Worm (Caenorhabditis elegans) whole organism, L3 larva: ENCODE results near the gene ifbp-1.
A peak's percentile ranks its signal among the peaks of the same experiment; 100 is the strongest.

ENCODE experiments used
- R02D3.7 ChIP-seq: fragments of 150-350 bp; optimal IDR thresholded peaks from 2 replicates; lab custom pipeline; 2014; ENCODE audit warnings: missing biosample characterization, missing genetic modification characterization
- ZK546.5 ChIP-seq: sonication (generic microtip); optimal IDR thresholded peaks from 2 replicates; lab custom pipeline; 2017; ENCODE audit warnings: missing biosample characterization, missing genetic modification characterization
- aly-2 ChIP-seq: fragments of 150-350 bp; optimal IDR thresholded peaks from 2 replicates; lab custom pipeline; 2014; ENCODE audit warnings: missing biosample characterization, missing genetic modification characterization
- ceh-16 ChIP-seq: sonication (generic microtip); optimal IDR thresholded peaks from 2 replicates; lab custom pipeline; 2017; ENCODE audit warnings: missing biosample characterization, missing genetic modification characterization
- ceh-28 ChIP-seq: fragments of 150-350 bp; optimal IDR thresholded peaks from 2 replicates; lab custom pipeline; 2014; ENCODE audit warnings: missing biosample characterization, missing genetic modification reagents, missing genetic modification characterization
- ceh-9 ChIP-seq: sonication (generic microtip); optimal IDR thresholded peaks from 2 replicates; lab custom pipeline; 2018; ENCODE audit warnings: missing biosample characterization, missing genetic modification characterization
- egl-27 ChIP-seq: sonication (generic microtip); optimal IDR thresholded peaks from 4 replicates; lab custom pipeline; 2017; ENCODE audit warnings: missing biosample characterization, missing genetic modification reagents, missing genetic modification characterization
- egl-5 ChIP-seq: fragments of 150-350 bp; optimal IDR thresholded peaks from 2 replicates; lab custom pipeline; 2017; ENCODE audit warnings: missing biosample characterization, missing genetic modification reagents, missing genetic modification characterization, inconsistent platforms
- elt-1 ChIP-seq: fragments of 150-350 bp; optimal IDR thresholded peaks from 2 replicates; lab custom pipeline; 2014; ENCODE audit warnings: missing biosample characterization, missing genetic modification characterization
- elt-2 ChIP-seq: sonication (generic microtip); optimal IDR thresholded peaks from 2 replicates; lab custom pipeline; 2016; ENCODE audit warnings: missing genetic modification reagents, mild to moderate bottlenecking, missing genetic modification characterization, missing compliant biosample characterization
- elt-3 ChIP-seq, 3 experiments: fragments of 150-350 bp in 1 of 3; sonication (generic microtip) in 2 of 3; optimal IDR thresholded peaks; 2 replicates in 2 of 3; 4 replicates in 1 of 3; lab custom pipeline; 2014 to 2017; ENCODE audit warnings: missing biosample characterization in 3 of 3, missing genetic modification characterization in 3 of 3
- fkh-10 ChIP-seq: sonication (generic microtip); optimal IDR thresholded peaks from 2 replicates; lab custom pipeline; 2017; ENCODE audit warnings: missing biosample characterization, missing genetic modification reagents, missing genetic modification characterization
- fkh-2 ChIP-seq: fragments of 150-350 bp; optimal IDR thresholded peaks from 2 replicates; lab custom pipeline; 2014; ENCODE audit warnings: missing biosample characterization, missing genetic modification reagents, missing genetic modification characterization
- lin-15B ChIP-seq: fragments of 150-350 bp; optimal IDR thresholded peaks from 2 replicates; lab custom pipeline; 2014; ENCODE audit warnings: missing biosample characterization, missing genetic modification characterization
- lin-39 ChIP-seq: fragments of 150-350 bp; optimal IDR thresholded peaks from 2 replicates; lab custom pipeline; 2018; ENCODE audit warnings: missing biosample characterization, missing genetic modification reagents, missing genetic modification characterization
- mdl-1 ChIP-seq: fragments of 150-350 bp; optimal IDR thresholded peaks from 2 replicates; lab custom pipeline; 2014; ENCODE audit warnings: missing biosample characterization, missing genetic modification characterization
- nfya-1 ChIP-seq: sonication (generic microtip); optimal IDR thresholded peaks from 2 replicates; lab custom pipeline; 2017; ENCODE audit warnings: missing genetic modification characterization, mild to moderate bottlenecking, missing compliant biosample characterization, antibody characterized with exemption, moderate library complexity; ENCODE audit not compliant: insufficient read depth
- nhr-11 ChIP-seq: fragments of 150-350 bp; optimal IDR thresholded peaks from 2 replicates; lab custom pipeline; 2014; ENCODE audit warnings: missing biosample characterization, missing genetic modification characterization
- nhr-25 ChIP-seq: sonication (generic microtip); optimal IDR thresholded peaks from 2 replicates; lab custom pipeline; 2017; ENCODE audit warnings: missing biosample characterization, missing genetic modification characterization
- nhr-43 ChIP-seq: sonication (generic microtip); optimal IDR thresholded peaks from 2 replicates; lab custom pipeline; 2016; ENCODE audit warnings: mild to moderate bottlenecking, missing genetic modification characterization, missing compliant biosample characterization; ENCODE audit not compliant: poor library complexity, severe bottlenecking
- nhr-76 ChIP-seq: fragments of 150-350 bp; sonication (generic microtip); optimal IDR thresholded peaks from 5 replicates; lab custom pipeline; 2014; ENCODE audit warnings: missing biosample characterization, missing genetic modification characterization
- nhr-77 ChIP-seq: fragments of 150-350 bp; optimal IDR thresholded peaks from 2 replicates; lab custom pipeline; 2014; ENCODE audit warnings: missing biosample characterization, missing genetic modification characterization
- pqm-1 ChIP-seq: fragments of 150-350 bp; optimal IDR thresholded peaks from 2 replicates; lab custom pipeline; 2017; ENCODE audit warnings: missing biosample characterization, missing genetic modification characterization, inconsistent platforms
- sea-2 ChIP-seq: fragments of 150-350 bp; sonication (generic microtip); optimal IDR thresholded peaks from 4 replicates; lab custom pipeline; 2014; ENCODE audit warnings: missing biosample characterization, missing genetic modification reagents, missing genetic modification characterization
- skn-1 ChIP-seq: fragments of 150-350 bp; optimal IDR thresholded peaks from 2 replicates; lab custom pipeline; 2014; ENCODE audit warnings: missing biosample characterization, missing genetic modification characterization
- snpc-4 ChIP-seq: fragments of 150-350 bp; optimal IDR thresholded peaks from 2 replicates; lab custom pipeline; 2014; ENCODE audit warnings: missing biosample characterization, missing genetic modification characterization
- tbx-2 ChIP-seq: sonication (generic microtip); optimal IDR thresholded peaks from 2 replicates; lab custom pipeline; 2016; ENCODE audit warnings: mild to moderate bottlenecking, missing genetic modification characterization, missing compliant biosample characterization
- unc-39 ChIP-seq: sonication (generic microtip); optimal IDR thresholded peaks from 4 replicates; lab custom pipeline; 2017; ENCODE audit warnings: missing biosample characterization, missing genetic modification characterization
- unc-62 ChIP-seq: fragments of 150-350 bp; sonication (generic microtip); optimal IDR thresholded peaks from 4 replicates; lab custom pipeline; 2014; ENCODE audit warnings: missing biosample characterization, missing genetic modification reagents, missing genetic modification characterization
- zag-1 ChIP-seq: fragments of 150-350 bp; optimal IDR thresholded peaks from 2 replicates; lab custom pipeline; 2014; ENCODE audit warnings: missing biosample characterization, missing genetic modification characterization
- ztf-4 ChIP-seq: fragments of 150-350 bp; optimal IDR thresholded peaks from 2 replicates; lab custom pipeline; 2014; ENCODE audit warnings: missing biosample characterization, missing genetic modification characterization

ifbp-1 gene

DNA sequence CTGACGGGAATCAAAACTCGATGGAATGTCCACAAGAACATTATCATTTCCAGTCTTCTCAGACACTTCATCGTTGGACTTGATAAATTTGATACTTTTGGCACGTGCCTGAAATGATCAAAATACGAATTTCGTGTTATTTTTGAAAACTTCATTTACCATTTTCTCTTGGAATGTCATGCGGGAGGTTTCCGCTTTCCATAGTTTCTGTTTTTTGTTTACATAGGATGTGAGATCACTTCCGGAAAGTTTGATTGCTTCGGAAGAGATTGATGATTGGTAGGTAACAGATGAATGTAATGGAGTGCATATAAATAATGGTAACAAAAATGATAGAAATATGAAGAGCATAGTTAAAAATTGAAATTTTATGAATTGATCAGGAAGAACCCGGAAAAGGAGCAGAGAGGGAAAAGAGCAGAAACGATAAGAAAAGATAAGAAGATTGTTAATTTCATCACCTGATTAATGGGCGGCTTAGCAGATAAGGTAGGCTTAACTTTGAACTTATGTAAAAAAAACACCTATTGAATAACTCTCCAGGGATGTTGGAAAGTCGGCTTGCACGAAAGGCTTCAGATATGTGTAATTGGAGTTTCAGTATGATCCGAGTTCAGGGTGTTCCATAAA, 22.3 kb downstream of the ifbp-1 start, which contains the start of gene F32H5.1:
TSS of gene F32H5.1 (minus strand) at position 386 of the 630 bp plus-strand sequence.
- TF ChIP-seq snpc-4 (tag; lab: Kevin White, UChicago) (no peak), pqm-1 (tag; lab: Kevin White, UChicago) (peak; percentile 73), elt-2 (tag; lab: Kevin White, UChicago) (peak; percentile 93), nhr-43 (tag; lab: Kevin White, UChicago) (no peak), nhr-77 (tag; lab: Kevin White, UChicago) (no peak), ceh-28 (no peak), ZK546.5 (tag; lab: Kevin White, UChicago) (no peak), mdl-1 (tag; lab: Kevin White, UChicago) (no peak)

ce11 chrV:13356210-13356609, 23.9 kb downstream of the ifbp-1 start:
- TF ChIP-seq fkh-2 (tag; lab: Kevin White, UChicago): no peak
- no peak for TF ChIP-seq aly-2 (tag; lab: Kevin White, UChicago)

DNA sequence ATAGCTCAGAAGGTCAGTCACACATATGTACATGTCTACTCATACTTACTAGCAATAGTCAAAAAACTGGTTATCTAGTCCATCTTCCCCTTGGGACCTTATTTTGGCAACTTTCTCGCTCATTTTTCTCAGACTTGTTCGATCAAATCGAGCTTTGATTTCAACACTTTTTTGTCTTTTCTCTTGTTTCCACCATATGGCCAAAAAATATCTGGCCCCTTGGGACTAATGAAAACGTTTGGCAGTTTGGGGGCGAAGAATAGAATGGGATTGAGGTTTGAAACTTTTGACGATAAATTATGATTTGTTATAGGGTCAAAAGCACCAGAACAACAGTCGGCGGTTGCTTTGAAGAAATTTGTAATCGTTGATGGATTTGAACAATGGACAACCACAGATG, 27.6 kb downstream of the ifbp-1 start:
- TF ChIP-seq elt-1 (tag; lab: Kevin White, UChicago) (peak; percentile 24), lin-39 (tag; lab: Kevin White, UChicago) (no peak)

ce11 chrV:13351773-13352172, 28.3 kb downstream of the ifbp-1 start:
- TF ChIP-seq lin-15B (no peak), nfya-1 (tag; lab: Kevin White, UChicago) (peak; percentile 28), nhr-76 (tag; lab: Kevin White, UChicago) (no peak), unc-62 (GFP tag; lab: Kevin White, UChicago) (peak; percentile 87), tbx-2 (tag; lab: Kevin White, UChicago) (no peak), zag-1 (tag; lab: Kevin White, UChicago) (no peak), skn-1 (tag; lab: Kevin White, UChicago) (no peak), elt-1 (tag; lab: Kevin White, UChicago) (peak; percentile 77), lin-39 (tag; lab: Kevin White, UChicago) (peak; percentile 45), fkh-10 (GFP tag; lab: Kevin White, UChicago) (no peak)

ce11 chrV:13350302-13350701, 29.8 kb downstream of the ifbp-1 start:
- TF ChIP-seq pqm-1 (tag; lab: Kevin White, UChicago) (no peak), fkh-10 (GFP tag; lab: Kevin White, UChicago) (peak; percentile 80)

- peak; percentile 68 for TF ChIP-seq egl-5 (tag; lab: Kevin White, UChicago)
- no peak for TF ChIP-seq sea-2 (GFP tag; lab: Kevin White, UChicago)
Measured at ce11 chrV:13345867-13346328, 34.2 kb downstream of the ifbp-1 start, which contains the start of gene twk-43. Gene twk-43, plus strand, starts transcription at chrV:13346278.

- TF ChIP-seq nhr-11 (tag; lab: Kevin White, UChicago) (no peak), sea-2 (GFP tag; lab: Kevin White, UChicago) (no peak), nfya-1 (tag; lab: Kevin White, UChicago) (no peak), nhr-76 (tag; lab: Kevin White, UChicago) (no peak), elt-2 (tag; lab: Kevin White, UChicago) (no peak), ztf-4 (tag; lab: Kevin White, UChicago) (no peak), ceh-9 (tag; lab: Kevin White, UChicago) (no peak), fkh-10 (GFP tag; lab: Kevin White, UChicago) (no peak), R02D3.7 (tag; lab: Kevin White, UChicago) (no peak), nhr-77 (tag; lab: Kevin White, UChicago) (no peak), lin-39 (tag; lab: Kevin White, UChicago) (no peak), ceh-16 (tag; lab: Kevin White, UChicago) (no peak), egl-27 (no peak), nhr-25 (tag; lab: Kevin White, UChicago) (no peak), unc-39 (no peak), ZK546.5 (tag; lab: Kevin White, UChicago) (no peak), fkh-2 (tag; lab: Kevin White, UChicago) (no peak), elt-3 (tag; optimal IDR thresholded peaks at IDR 0.05; lab: Kevin White, UChicago) (no peak), egl-5 (tag; lab: Kevin White, UChicago) (no peak)
Measured at ce11 chrV:13342235-13342634, 37.8 kb downstream of the ifbp-1 start.
